Worm (Caenorhabditis elegans): Measurements from ENCODE around the gene K07F5.7.

ce11 chrIV:9849624-9850023, 1.6 kb upstream of the K07F5.7 start, which contains the start of gene K07F5.8:
- no peak for TF ChIP-seq tbx-37 (GFP tag; conservative IDR thresholded peaks at IDR 0.05)
- no peak for TF ChIP-seq ama-1 (optimal IDR thresholded peaks at IDR 0.05)
- TF ChIP-seq sea-1 (GFP tag; conservative IDR thresholded peaks at IDR 0.05), result no peak
- no peak for TF ChIP-seq tbx-11 (GFP tag; IDR thresholded peaks at IDR 0.05)
- TF ChIP-seq ets-7 (tag; optimal IDR thresholded peaks at IDR 0.05), result no peak
- TF ChIP-seq aly-1 (tag; optimal IDR thresholded peaks at IDR 0.05), result no peak
- no peak for TF ChIP-seq F13C5.2 (tag; optimal IDR thresholded peaks at IDR 0.05)
- TF ChIP-seq pes-1 (GFP tag; IDR thresholded peaks at IDR 0.05), result no peak
- no peak for TF ChIP-seq ceh-13 (GFP tag; optimal IDR thresholded peaks at IDR 0.05)
- no peak for TF ChIP-seq B0310.2 (tag; optimal IDR thresholded peaks at IDR 0.05)
- TF ChIP-seq scrt-1 (GFP tag; IDR thresholded peaks at IDR 0.05), result no peak
- TF ChIP-seq tra-4 (tag; optimal IDR thresholded peaks at IDR 0.05), result no peak

Measured in whole organism, early embryonic.